Worm (Caenorhabditis elegans): ENCODE measurements around the gene pdf-2.

The pdf-2 gene

ce11 chrX:2130141-2130540 is 33.0 kb upstream of the pdf-2 start, which contains the start of gene F53B1.8:
TSS of gene F53B1.8 (minus strand) at chrX:2130241.
- no peak for TF ChIP-seq nhr-77 (tag; optimal IDR thresholded peaks at IDR 0.05)
- TF ChIP-seq ztf-1 (GFP tag; conservative IDR thresholded peaks at IDR 0.05), result no peak
- TF ChIP-seq lsy-2 (tag; optimal IDR thresholded peaks at IDR 0.05), result no peak
- TF ChIP-seq dmd-4 (tag; optimal IDR thresholded peaks at IDR 0.05), result no peak
- TF ChIP-seq nhr-11 (tag; optimal IDR thresholded peaks at IDR 0.05), result no peak
- TF ChIP-seq nhr-21 (tag; optimal IDR thresholded peaks at IDR 0.05), result no peak
- TF ChIP-seq lin-13 (GFP tag; optimal IDR thresholded peaks at IDR 0.05), result no peak
- TF ChIP-seq elt-1 (tag; optimal IDR thresholded peaks at IDR 0.05), result no peak
- TF ChIP-seq elt-3 (tag; optimal IDR thresholded peaks at IDR 0.05), result no peak
- TF ChIP-seq unc-55 (GFP tag; optimal IDR thresholded peaks at IDR 0.05), result no peak
- no peak for TF ChIP-seq sma-3 (GFP tag; optimal IDR thresholded peaks at IDR 0.05)
- no peak for TF ChIP-seq lin-11 (tag; optimal IDR thresholded peaks at IDR 0.05)

DNA sequence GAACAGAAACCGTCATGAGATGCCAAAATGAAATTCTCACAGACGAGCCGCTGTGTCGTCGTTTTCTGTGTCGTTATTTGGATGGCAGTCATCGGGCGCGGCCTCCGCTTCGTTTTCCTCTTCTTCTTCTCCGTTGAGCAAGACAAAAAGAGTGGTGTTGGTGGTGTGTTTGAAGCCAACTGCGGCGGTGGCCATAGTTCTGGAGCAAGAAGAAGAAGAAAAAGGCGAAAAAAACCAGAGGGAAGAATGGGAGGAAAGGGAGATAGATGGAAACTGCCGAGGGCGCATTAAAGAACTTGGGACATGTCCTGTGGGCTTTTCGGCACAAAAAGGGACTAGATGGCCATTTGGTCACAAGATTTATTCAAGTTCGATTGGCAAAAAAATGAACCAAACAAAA is 31.5 kb upstream of the pdf-2 start, which contains the start of gene F53B1.9:
Gene F53B1.9, minus strand, starts transcription at position 195 of the 400 bp plus-strand sequence.
- TF ChIP-seq peb-1 (tag; optimal IDR thresholded peaks at IDR 0.05), result no peak
- no peak for TF ChIP-seq ZK546.5 (tag; optimal IDR thresholded peaks at IDR 0.05)
- TF ChIP-seq unc-55 (GFP tag; optimal IDR thresholded peaks at IDR 0.05), result no peak
- no peak for TF ChIP-seq lin-11 (tag; optimal IDR thresholded peaks at IDR 0.05)
- TF ChIP-seq nhr-23 (tag; optimal IDR thresholded peaks at IDR 0.05), result no peak
- TF ChIP-seq dmd-4 (tag; optimal IDR thresholded peaks at IDR 0.05), result no peak
- TF ChIP-seq zag-1 (tag; optimal IDR thresholded peaks at IDR 0.05), result no peak
- TF ChIP-seq unc-39 (tag; optimal IDR thresholded peaks at IDR 0.05), result no peak
- TF ChIP-seq lin-39 (tag; optimal IDR thresholded peaks at IDR 0.05), result no peak
- no peak for TF ChIP-seq nhr-25 (tag; optimal IDR thresholded peaks at IDR 0.05)
- no peak for TF ChIP-seq sem-4 (tag; optimal IDR thresholded peaks at IDR 0.05)
- TF ChIP-seq ztf-11 (tag; optimal IDR thresholded peaks at IDR 0.05), result no peak
- no peak for TF ChIP-seq ztf-1 (GFP tag; conservative IDR thresholded peaks at IDR 0.05)
- no peak for TF ChIP-seq nhr-21 (tag; optimal IDR thresholded peaks at IDR 0.05)
- TF ChIP-seq nhr-10 (tag; optimal IDR thresholded peaks at IDR 0.05), result no peak

DNA sequence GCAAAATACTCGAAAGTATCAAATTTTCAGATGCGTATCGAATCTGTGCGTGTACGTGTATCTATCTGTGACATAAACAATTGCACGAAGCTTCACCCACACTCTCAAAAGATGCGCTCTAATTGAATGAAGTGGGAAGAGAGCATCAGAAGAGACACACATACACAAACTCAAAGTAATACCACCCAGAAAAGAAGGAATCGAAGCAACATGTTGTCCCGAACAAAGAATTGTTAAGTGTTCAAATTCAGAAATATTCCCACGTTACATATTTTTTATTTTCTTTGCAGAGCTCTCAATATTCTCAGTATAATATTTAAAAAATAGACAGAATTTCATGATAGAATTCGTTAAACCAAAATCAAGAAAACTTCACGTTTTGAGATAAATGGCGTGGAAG is 26.2 kb upstream of the pdf-2 start:
- TF ChIP-seq zag-1 (tag; optimal IDR thresholded peaks at IDR 0.05) (no peak), nhr-11 (tag; optimal IDR thresholded peaks at IDR 0.05) (no peak), nhr-10 (tag; optimal IDR thresholded peaks at IDR 0.05) (no peak), ama-1 (optimal IDR thresholded peaks at IDR 0.05) (no peak), ztf-11 (tag; optimal IDR thresholded peaks at IDR 0.05) (no peak), dmd-4 (tag; optimal IDR thresholded peaks at IDR 0.05) (peak; percentile 30), nhr-21 (tag; optimal IDR thresholded peaks at IDR 0.05) (no peak), snpc-4 (tag; optimal IDR thresholded peaks at IDR 0.05) (no peak)

- no peak for TF ChIP-seq egl-27 (tag; optimal IDR thresholded peaks at IDR 0.05)
- no peak for TF ChIP-seq unc-62 (GFP tag; optimal IDR thresholded peaks at IDR 0.05)
- no peak for TF ChIP-seq unc-39 (tag; optimal IDR thresholded peaks at IDR 0.05)
- TF ChIP-seq fos-1 (tag; optimal IDR thresholded peaks at IDR 0.05), result no peak
- no peak for TF ChIP-seq dmd-4 (tag; optimal IDR thresholded peaks at IDR 0.05)
- no peak for TF ChIP-seq mdl-1 (tag; optimal IDR thresholded peaks at IDR 0.05)
- TF ChIP-seq nhr-6 (tag; optimal IDR thresholded peaks at IDR 0.05), result peak; percentile 23
- TF ChIP-seq nhr-77 (tag; optimal IDR thresholded peaks at IDR 0.05), result no peak
- TF ChIP-seq lsy-2 (tag; optimal IDR thresholded peaks at IDR 0.05), result peak in 1 of 2 experiments; percentile 30
- no peak for TF ChIP-seq ZK546.5 (tag; optimal IDR thresholded peaks at IDR 0.05)
- TF ChIP-seq ztf-11 (tag; optimal IDR thresholded peaks at IDR 0.05), result no peak
- TF ChIP-seq crh-2 (tag; optimal IDR thresholded peaks at IDR 0.05), result no peak
- peak; percentile 26 for TF ChIP-seq C34F6.9 (tag; optimal IDR thresholded peaks at IDR 0.05)
- TF ChIP-seq ceh-82 (tag; optimal IDR thresholded peaks at IDR 0.05), result no peak
- no peak for TF ChIP-seq aly-2 (tag; optimal IDR thresholded peaks at IDR 0.05)
- peak; percentile 68 for TF ChIP-seq F13H6.1 (tag; optimal IDR thresholded peaks at IDR 0.05)
- TF ChIP-seq nhr-25 (tag; optimal IDR thresholded peaks at IDR 0.05), result no peak
- TF ChIP-seq sem-4 (tag; optimal IDR thresholded peaks at IDR 0.05), result no peak
- TF ChIP-seq Y55F3AM.14 (GFP tag; optimal IDR thresholded peaks at IDR 0.05), result no peak
- TF ChIP-seq blmp-1 (tag; optimal IDR thresholded peaks at IDR 0.05; ENCODE audit: insufficient read depth), result no peak
- peak; percentile 55 for TF ChIP-seq sma-9 (GFP tag; optimal IDR thresholded peaks at IDR 0.05)
- TF ChIP-seq sma-9 (tag; optimal IDR thresholded peaks at IDR 0.05), result no peak
- no peak for TF ChIP-seq lin-13 (GFP tag; optimal IDR thresholded peaks at IDR 0.05)
- no peak for TF ChIP-seq mab-5 (tag; optimal IDR thresholded peaks at IDR 0.05)
- TF ChIP-seq snpc-4 (tag; optimal IDR thresholded peaks at IDR 0.05), result no peak
- TF ChIP-seq nhr-21 (tag; optimal IDR thresholded peaks at IDR 0.05), result no peak
- TF ChIP-seq nhr-129 (tag; optimal IDR thresholded peaks at IDR 0.05), result peak; percentile 44
- no peak for TF ChIP-seq nhr-237 (tag; optimal IDR thresholded peaks at IDR 0.05)
- no peak for TF ChIP-seq lin-39 (tag; optimal IDR thresholded peaks at IDR 0.05)
- no peak for TF ChIP-seq unc-55 (GFP tag; optimal IDR thresholded peaks at IDR 0.05)
Observed at ce11 chrX:2138923-2139322, 24.3 kb upstream of the pdf-2 start.
